Fruit fly (Drosophila melanogaster): ENCODE data around the gene Ddr.

dm6 chr2L:6224202-6224601 lies 28.7 kb upstream of the Ddr start:
- TF ChIP-seq CG6163 (GFP tag; IDR thresholded peaks at IDR 0.05) = no peak
- TF ChIP-seq Met (GFP tag; optimal IDR thresholded peaks at IDR 0.05) = no peak
- TF ChIP-seq Smox (GFP tag; optimal IDR thresholded peaks at IDR 0.05) = no peak
- TF ChIP-seq fd59A (GFP tag; optimal IDR thresholded peaks at IDR 0.05) = no peak

Measured in whole organism, prepupa.